Worm (Caenorhabditis elegans) whole organism, late embryonic: Measurements from ENCODE around the gene skr-5.

ENCODE experiments used
- C08G9.2 ChIP-seq: sonication (generic microtip); optimal IDR thresholded peaks from 2 replicates; lab custom pipeline; 2016; ENCODE audit warnings: mild to moderate bottlenecking, missing genetic modification characterization, moderate library complexity, missing compliant biosample characterization
- F13H6.1 ChIP-seq: sonication (generic microtip); optimal IDR thresholded peaks from 2 replicates; lab custom pipeline; 2016; ENCODE audit warnings: missing genetic modification characterization, missing compliant biosample characterization
- K02D7.2 ChIP-seq: sonication (generic microtip); optimal IDR thresholded peaks from 2 replicates; lab custom pipeline; 2017; ENCODE audit warnings: mild to moderate bottlenecking, missing genetic modification characterization, missing compliant biosample characterization
- ahr-1 ChIP-seq: sonication (generic microtip); optimal IDR thresholded peaks from 2 replicates; lab custom pipeline; 2016; ENCODE audit warnings: missing genetic modification characterization, missing compliant biosample characterization
- ceh-14 ChIP-seq: sonication (generic microtip); optimal IDR thresholded peaks from 2 replicates; lab custom pipeline; 2016; ENCODE audit warnings: missing genotype, missing genetic modification characterization, missing compliant biosample characterization
- ceh-2 ChIP-seq: sonication (generic microtip); optimal IDR thresholded peaks from 2 replicates; lab custom pipeline; 2016; ENCODE audit warnings: missing genotype, missing genetic modification characterization, missing compliant biosample characterization
- ceh-24 ChIP-seq: sonication (generic microtip); optimal IDR thresholded peaks from 2 replicates; lab custom pipeline; 2016; ENCODE audit warnings: mild to moderate bottlenecking, missing genetic modification characterization, missing compliant biosample characterization
- ceh-45 ChIP-seq: fragments of 200-800 bp; sonication (Bioruptor generic); IDR thresholded peaks from 2 replicates; pipeline ENCODE4 v1.3.6; 2022; ENCODE audit warnings: missing genetic modification reagents, missing genetic modification characterization, missing compliant biosample characterization
- ceh-48 ChIP-seq: sonication (generic microtip); optimal IDR thresholded peaks from 2 replicates; lab custom pipeline; 2016; ENCODE audit warnings: missing genetic modification characterization, inconsistent platforms, missing compliant biosample characterization
- che-1 ChIP-seq: sonication (generic microtip); optimal IDR thresholded peaks from 2 replicates; lab custom pipeline; 2016; ENCODE audit warnings: mild to moderate bottlenecking, missing genetic modification characterization, missing compliant biosample characterization
- elt-2 ChIP-seq: sonication (generic microtip); optimal IDR thresholded peaks from 2 replicates; lab custom pipeline; 2016; ENCODE audit warnings: missing genetic modification reagents, missing genetic modification characterization, missing compliant biosample characterization
- elt-4 ChIP-seq: sonication (generic microtip); optimal IDR thresholded peaks from 2 replicates; lab custom pipeline; 2016; ENCODE audit warnings: missing genetic modification characterization, missing compliant biosample characterization
- ets-4 ChIP-seq: sonication (generic microtip); optimal IDR thresholded peaks from 2 replicates; lab custom pipeline; 2016; ENCODE audit warnings: missing genetic modification characterization, missing compliant biosample characterization
- eyg-1 ChIP-seq: sonication (generic microtip); optimal IDR thresholded peaks from 2 replicates; lab custom pipeline; 2016; ENCODE audit warnings: missing genotype, missing genetic modification characterization, missing compliant biosample characterization
- fkh-10 ChIP-seq: fragments of 150-350 bp; optimal IDR thresholded peaks from 2 replicates; lab custom pipeline; 2014; ENCODE audit warnings: missing biosample characterization, missing genetic modification reagents, missing genetic modification characterization
- gmeb-2 ChIP-seq: sonication (generic microtip); optimal IDR thresholded peaks from 2 replicates; lab custom pipeline; 2016; ENCODE audit warnings: missing genetic modification characterization, inconsistent platforms, missing compliant biosample characterization
- hlh-15 ChIP-seq: sonication (generic microtip); optimal IDR thresholded peaks from 2 replicates; lab custom pipeline; 2016; ENCODE audit warnings: missing genetic modification characterization, missing compliant biosample characterization
- hlh-6 ChIP-seq: sonication (generic microtip); optimal IDR thresholded peaks from 2 replicates; lab custom pipeline; 2016; ENCODE audit warnings: missing genotype, missing genetic modification characterization, missing compliant biosample characterization
- hlh-8 ChIP-seq: sonication (generic microtip); optimal IDR thresholded peaks from 2 replicates; lab custom pipeline; 2016; ENCODE audit warnings: missing genotype, missing genetic modification characterization, missing compliant biosample characterization
- lin-11 ChIP-seq: fragments of 200-800 bp; sonication (Bioruptor generic); optimal IDR thresholded peaks from 2 replicates; lab custom pipeline; 2018; ENCODE audit warnings: mild to moderate bottlenecking, missing genetic modification characterization, missing compliant biosample characterization
- madf-2 ChIP-seq: sonication (generic microtip); optimal IDR thresholded peaks from 2 replicates; lab custom pipeline; 2017; ENCODE audit warnings: missing genetic modification characterization, missing compliant biosample characterization
- mec-3 ChIP-seq: sonication (generic microtip); optimal IDR thresholded peaks from 2 replicates; lab custom pipeline; 2016; ENCODE audit warnings: borderline replicate concordance, missing genetic modification characterization, missing compliant biosample characterization
- odd-2 ChIP-seq: sonication (generic microtip); optimal IDR thresholded peaks from 2 replicates; lab custom pipeline; 2017; ENCODE audit warnings: antibody characterized with exemption, mild to moderate bottlenecking, missing genetic modification characterization, missing compliant biosample characterization
- pat-9 ChIP-seq: fragments of 200-800 bp; sonication (Bioruptor generic); optimal IDR thresholded peaks from 2 replicates; lab custom pipeline; 2018; ENCODE audit warnings: mild to moderate bottlenecking, missing genetic modification characterization, moderate library complexity, missing compliant biosample characterization
- pax-1 ChIP-seq: fragments of 150-350 bp; optimal IDR thresholded peaks from 2 replicates; lab custom pipeline; 2014; ENCODE audit warnings: missing biosample characterization, missing genetic modification characterization
- pha-4 ChIP-seq: fragments of 150-350 bp; optimal IDR thresholded peaks from 2 replicates; lab custom pipeline; 2018; ENCODE audit warnings: missing biosample characterization, missing genetic modification reagents, missing genetic modification characterization
- pqm-1 ChIP-seq: sonication (generic microtip); optimal IDR thresholded peaks from 2 replicates; lab custom pipeline; 2016; ENCODE audit warnings: missing genetic modification characterization, missing compliant biosample characterization
- pros-1 ChIP-seq: fragments of 150-350 bp; optimal IDR thresholded peaks from 2 replicates; lab custom pipeline; 2014; ENCODE audit warnings: missing biosample characterization, missing genetic modification reagents, missing genetic modification characterization
- rnt-1 ChIP-seq: sonication (generic microtip); optimal IDR thresholded peaks from 2 replicates; lab custom pipeline; 2016; ENCODE audit warnings: missing genetic modification characterization, missing compliant biosample characterization
- sdc-2 ChIP-seq: sonication (generic microtip); optimal IDR thresholded peaks from 2 replicates; lab custom pipeline; 2016; ENCODE audit warnings: missing genotype, missing genetic modification characterization, missing compliant biosample characterization
- sox-4 ChIP-seq: sonication (generic microtip); optimal IDR thresholded peaks from 2 replicates; lab custom pipeline; 2017; ENCODE audit warnings: mild to moderate bottlenecking, missing genetic modification characterization, inconsistent platforms, missing compliant biosample characterization
- syd-9 ChIP-seq: sonication (generic microtip); optimal IDR thresholded peaks from 2 replicates; lab custom pipeline; 2016; ENCODE audit warnings: mild to moderate bottlenecking, missing genetic modification characterization, moderate library complexity, missing compliant biosample characterization
- tbx-2 ChIP-seq: sonication (generic microtip); optimal IDR thresholded peaks from 2 replicates; lab custom pipeline; 2016; ENCODE audit warnings: missing genetic modification characterization, missing compliant biosample characterization
- tbx-7 ChIP-seq: sonication (generic microtip); optimal IDR thresholded peaks from 2 replicates; lab custom pipeline; 2016; ENCODE audit warnings: missing genotype, missing genetic modification characterization, missing compliant biosample characterization
- unc-86 ChIP-seq: sonication (generic microtip); optimal IDR thresholded peaks from 2 replicates; lab custom pipeline; 2016; ENCODE audit warnings: missing genetic modification characterization, missing compliant biosample characterization
- zip-5 ChIP-seq: sonication (generic microtip); optimal IDR thresholded peaks from 2 replicates; lab custom pipeline; 2016; ENCODE audit warnings: missing genetic modification characterization, missing compliant biosample characterization
- ztf-16 ChIP-seq: sonication (generic microtip); optimal IDR thresholded peaks from 2 replicates; lab custom pipeline; 2017; ENCODE audit warnings: missing genetic modification characterization, missing compliant biosample characterization

skr-5 gene

ce11 chrV:17312386-17312785, 35.3 kb upstream of the skr-5 start, which contains the start of gene Y61B8B.3:
Y61B8B.3 (minus strand) TSS chrV:17312486.
- TF ChIP-seq eyg-1 (tag; lab: Kevin White, UChicago) (no peak), elt-4 (no peak), odd-2 (no peak), ceh-45 (GFP tag; lab: Robert Waterston, UW) (no peak), C08G9.2 (tag; lab: Kevin White, UChicago) (no peak), unc-86 (tag; lab: Kevin White, UChicago) (no peak), pax-1 (tag; lab: Kevin White, UChicago) (no peak), pros-1 (tag; lab: Kevin White, UChicago) (no peak), ceh-14 (tag; lab: Kevin White, UChicago) (no peak), pqm-1 (no peak), ets-4 (no peak), lin-11 (tag; lab: Kevin White, UChicago) (no peak), madf-2 (no peak), sox-4 (no peak), sdc-2 (tag; lab: Kevin White, UChicago) (no peak), zip-5 (tag; lab: Kevin White, UChicago) (no peak), ztf-16 (tag; lab: Kevin White, UChicago) (no peak)

- TF ChIP-seq lin-11 (tag; lab: Kevin White, UChicago) (no peak), ets-4 (no peak), K02D7.2 (tag; lab: Kevin White, UChicago) (no peak), che-1 (tag; lab: Kevin White, UChicago) (no peak), mec-3 (tag; lab: Kevin White, UChicago) (no peak), gmeb-2 (tag; lab: Kevin White, UChicago) (no peak), madf-2 (no peak), hlh-6 (no peak), ceh-24 (no peak), tbx-2 (tag; lab: Kevin White, UChicago) (no peak), pha-4 (tag; lab: Kevin White, UChicago) (no peak), zip-5 (tag; lab: Kevin White, UChicago) (no peak), hlh-15 (tag; lab: Kevin White, UChicago) (no peak), tbx-7 (tag; lab: Kevin White, UChicago) (no peak)
Observed at ce11 chrV:17315063-17315462, 32.6 kb upstream of the skr-5 start, which contains the start of gene F31E9.6. F31E9.6 (minus strand) TSS chrV:17315153.

ce11 chrV:17317297-17317696, 30.4 kb upstream of the skr-5 start:
- TF ChIP-seq pat-9 (tag; lab: Kevin White, UChicago) = no peak
- TF ChIP-seq eyg-1 (tag; lab: Kevin White, UChicago) = no peak
- no peak for TF ChIP-seq sox-4
- TF ChIP-seq ceh-14 (tag; lab: Kevin White, UChicago) = no peak
- no peak for TF ChIP-seq F13H6.1 (tag; lab: Kevin White, UChicago)
- TF ChIP-seq hlh-8 (tag; lab: Kevin White, UChicago) = no peak
- TF ChIP-seq zip-5 (tag; lab: Kevin White, UChicago) = no peak
- no peak for TF ChIP-seq syd-9
- TF ChIP-seq elt-2 (tag; lab: Kevin White, UChicago) = no peak
- TF ChIP-seq pax-1 (tag; lab: Kevin White, UChicago) = no peak

DNA sequence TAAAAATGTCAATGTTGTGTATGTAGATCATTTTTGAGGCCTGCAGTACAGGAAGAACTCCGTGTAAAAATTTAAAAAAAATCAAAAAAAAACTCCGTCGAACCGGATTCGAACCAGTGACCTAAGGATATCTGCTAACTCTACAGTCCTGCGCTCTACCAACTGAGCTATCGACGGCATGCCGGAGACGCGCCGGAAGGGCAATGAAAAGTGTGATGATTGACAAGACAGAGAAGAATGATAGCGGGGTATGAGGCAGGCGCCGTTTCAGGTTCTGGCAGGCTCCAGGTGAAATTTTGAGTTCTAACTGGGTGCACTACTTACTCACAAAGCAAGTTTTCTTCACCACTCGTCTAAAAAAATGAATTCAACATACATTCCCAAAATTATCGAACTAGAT, 29.9 kb upstream of the skr-5 start, which contains the start of gene srz-58:
TSS of gene srz-58 (plus strand) at position 362 of the 400 bp plus-strand sequence.
- TF ChIP-seq fkh-10 (GFP tag; lab: Kevin White, UChicago) = no peak
- no peak for TF ChIP-seq ceh-48 (tag; lab: Kevin White, UChicago)
- TF ChIP-seq zip-5 (tag; lab: Kevin White, UChicago) = no peak
- no peak for TF ChIP-seq hlh-8 (tag; lab: Kevin White, UChicago)
- TF ChIP-seq ceh-2 (tag; lab: Kevin White, UChicago) = no peak
- no peak for TF ChIP-seq rnt-1 (tag; lab: Kevin White, UChicago)
- TF ChIP-seq C08G9.2 (tag; lab: Kevin White, UChicago) = no peak
- no peak for TF ChIP-seq eyg-1 (tag; lab: Kevin White, UChicago)
- no peak for TF ChIP-seq ahr-1 (tag; lab: Kevin White, UChicago)
- no peak for TF ChIP-seq K02D7.2 (tag; lab: Kevin White, UChicago)
- TF ChIP-seq, all 69 proteins: peak for 0
